Fruit fly (Drosophila melanogaster): ENCODE measurements around the gene CG12605.

CG12605 gene

dm6 chr3L:3947301-3947941 lies 17.1 kb downstream of the CG12605 start, which contains the start of gene CG10853:
Gene CG10853, plus strand, starts transcription at chr3L:3947891.
- TF ChIP-seq dsx (GFP tag; optimal IDR thresholded peaks at IDR 0.05; ENCODE audit: poor library complexity, severe bottlenecking) = peak; percentile 14
- TF ChIP-seq OdsH (GFP tag; optimal IDR thresholded peaks at IDR 0.05) = no peak

- TF ChIP-seq CG6163 (GFP tag; IDR thresholded peaks at IDR 0.05) (no peak), CG4318 (GFP tag; optimal IDR thresholded peaks at IDR 0.05) (no peak), pdm3 (GFP tag; optimal IDR thresholded peaks at IDR 0.05) (no peak), CG8119 (GFP tag; IDR thresholded peaks at IDR 0.05) (no peak), eg (GFP tag; IDR thresholded peaks at IDR 0.05) (peak; percentile 25; the same call in 1 of the 3 replicates), Eip75B (GFP tag; optimal IDR thresholded peaks at IDR 0.05) (no peak), vri (GFP tag; optimal IDR thresholded peaks at IDR 0.05) (peak; percentile 40), achi (GFP tag; optimal IDR thresholded peaks at IDR 0.05) (no peak), Smox (GFP tag; optimal IDR thresholded peaks at IDR 0.05) (no peak), CG6854 (GFP tag; optimal IDR thresholded peaks at IDR 0.05) (peak; percentile 28), net (GFP tag; optimal IDR thresholded peaks at IDR 0.05) (no peak), svp (GFP tag) (peak; percentile 97), CG9139 (GFP tag; optimal IDR thresholded peaks at IDR 0.05) (no peak), CG10631 (GFP tag; optimal IDR thresholded peaks at IDR 0.05) (no peak), CG6276 (GFP tag; optimal IDR thresholded peaks at IDR 0.05) (no peak), acj6 (GFP tag; optimal IDR thresholded peaks at IDR 0.05) (no peak), Met (GFP tag; optimal IDR thresholded peaks at IDR 0.05) (no peak), Hr4 (GFP tag; optimal IDR thresholded peaks at IDR 0.05) (no peak), CG11294 (GFP tag; IDR thresholded peaks at IDR 0.05) (no peak), Eip78C (GFP tag) (peak; percentile 69), fd59A (GFP tag; optimal IDR thresholded peaks at IDR 0.05) (no peak), esn (GFP tag; optimal IDR thresholded peaks at IDR 0.05) (peak; percentile 20), CG6808 (GFP tag; optimal IDR thresholded peaks at IDR 0.05) (no peak), Lpt (GFP tag; optimal IDR thresholded peaks at IDR 0.05) (no peak), CG11902 (GFP tag; optimal IDR thresholded peaks at IDR 0.05) (no peak), CG1621 (tag; optimal IDR thresholded peaks at IDR 0.05) (no peak), lz (GFP tag; optimal IDR thresholded peaks at IDR 0.05) (no peak), CG7368 (GFP tag; optimal IDR thresholded peaks at IDR 0.05) (no peak), CG3032 (tag; optimal IDR thresholded peaks at IDR 0.05) (no peak), Blimp-1 (GFP tag; optimal IDR thresholded peaks at IDR 0.05) (no peak), Sox14 (GFP tag; optimal IDR thresholded peaks at IDR 0.05) (no peak), dsx (GFP tag; optimal IDR thresholded peaks at IDR 0.05; ENCODE audit: poor library complexity, severe bottlenecking) (no peak), ss (GFP tag; optimal IDR thresholded peaks at IDR 0.05) (no peak), Eip93F (GFP tag; optimal IDR thresholded peaks at IDR 0.05) (no peak), Ets21C (GFP tag; optimal IDR thresholded peaks at IDR 0.05) (no peak), CG31627 (GFP tag; optimal IDR thresholded peaks at IDR 0.05) (no peak), Sox15 (GFP tag; optimal IDR thresholded peaks at IDR 0.05) (no peak), CG34406 (GFP tag; optimal IDR thresholded peaks at IDR 0.05) (no peak), Hr38 (GFP tag; optimal IDR thresholded peaks at IDR 0.05) (no peak)
Observed at dm6 chr3L:3942241-3943028, 22.1 kb downstream of the CG12605 start, which contains the start of the genes CG10863 and CG14982. Gene CG10863, minus strand, starts transcription at chr3L:3942465. Gene CG14982, plus strand, starts transcription at chr3L:3942710.

All from whole organism, prepupa.